Fruit fly (Drosophila melanogaster): ENCODE data around the gene Akap200.
A peak's percentile ranks its signal among the peaks of the same experiment; 100 is the strongest.

- TF ChIP-seq EcR (GFP tag; optimal IDR thresholded peaks at IDR 0.05) (no peak), CG15710 (tag; optimal IDR thresholded peaks at IDR 0.05) (peak; percentile 32)
These were observed 33.9 kb upstream of the Akap200 start, which contains the start of gene AlaRS for dm6 chr2L:8381508-8382036.

Measured in whole organism, pupa.